ENCODE assay signal across 2 fruit fly cellular contexts in the genomic region with DNA sequence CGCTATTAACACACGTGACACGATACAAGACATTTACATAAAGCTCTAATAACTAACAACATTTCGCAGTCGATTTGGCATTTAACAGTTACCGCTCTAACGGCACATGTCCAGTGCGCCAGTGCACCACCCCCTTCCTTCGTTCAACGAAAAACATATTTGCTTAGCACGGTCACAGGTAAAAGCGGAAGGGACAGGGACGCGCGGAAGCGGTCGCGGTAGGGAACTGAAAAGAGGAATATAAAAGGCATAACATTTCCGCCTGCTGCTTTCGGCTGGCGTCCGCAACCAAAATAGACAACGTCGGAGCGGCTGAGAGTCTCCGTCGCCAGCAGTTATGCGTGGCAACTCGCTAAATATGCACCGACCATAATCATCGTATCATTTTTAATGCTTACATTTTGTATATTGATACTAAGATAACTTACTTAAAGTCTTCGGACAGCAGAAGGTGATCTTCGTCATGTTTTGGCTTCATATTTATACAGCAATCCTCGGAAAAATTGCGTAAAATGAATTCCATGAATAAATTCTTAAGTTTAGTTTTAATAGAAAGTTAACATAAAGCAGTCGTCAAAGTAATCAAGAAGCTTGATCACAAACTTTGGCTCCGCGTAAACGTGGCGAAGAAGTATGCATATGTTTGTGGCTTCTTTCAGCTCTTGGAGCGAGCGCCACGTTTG.
TF ChIP-seq lines count a peak whose summit lies in the region.

No protein-coding gene starts in this region.

TF ChIP-seq in whole organism, embryonic, 481 proteins besides CTCF, POLR2A, EP300 and RAD21 (continued from another document and continues in another):
- no peak for TF ChIP-seq otp (GFP tag; IDR thresholded peaks at IDR 0.05; lab: Robert Waterston, UW)
- TF ChIP-seq exex (tag; optimal IDR thresholded peaks at IDR 0.05; lab: Kevin White, UChicago) = no peak
- TF ChIP-seq hkb (optimal IDR thresholded peaks at IDR 0.05; lab: Kevin White, UChicago) = no peak
- TF ChIP-seq hkb (GFP tag; IDR thresholded peaks at IDR 0.05; lab: Robert Waterston, UW) = 0 out of 2 replicates have a peak, but pooled peaks have one; percentile 17
- no peak for TF ChIP-seq eve (GFP tag; optimal IDR thresholded peaks at IDR 0.05; lab: Kevin White, UChicago)
- no peak for TF ChIP-seq CG4282 (GFP tag; optimal IDR thresholded peaks at IDR 0.05; lab: Kevin White, UChicago)
- no peak for TF ChIP-seq CG32532 (GFP tag; IDR thresholded peaks at IDR 0.05; lab: Robert Waterston, UW)
- no peak for TF ChIP-seq dan (GFP tag; IDR thresholded peaks at IDR 0.05; lab: Robert Waterston, UW)
- TF ChIP-seq CG9817 (tag; optimal IDR thresholded peaks at IDR 0.05; lab: Kevin White, UChicago) = peak; percentile 11
- no peak for TF ChIP-seq ro (GFP tag; IDR thresholded peaks at IDR 0.05; lab: Robert Waterston, UW)
- no peak for TF ChIP-seq HLH3B (GFP tag; IDR thresholded peaks at IDR 0.05; lab: Robert Waterston, UW)
- TF ChIP-seq CG4820 (GFP tag; optimal IDR thresholded peaks at IDR 0.05; lab: Kevin White, UChicago) = peak; percentile 77
- no peak for TF ChIP-seq CG12942 (GFP tag; optimal IDR thresholded peaks at IDR 0.05; lab: Kevin White, UChicago)
- no peak for TF ChIP-seq CG16863 (GFP tag; optimal IDR thresholded peaks at IDR 0.05; lab: Kevin White, UChicago)
- peak; percentile 7 for TF ChIP-seq sug (tag; optimal IDR thresholded peaks at IDR 0.05; lab: Kevin White, UChicago)
- TF ChIP-seq CG15514 (GFP tag; optimal IDR thresholded peaks at IDR 0.05; lab: Kevin White, UChicago) = no peak
- no peak for TF ChIP-seq NK7.1 (GFP tag; optimal IDR thresholded peaks at IDR 0.05; lab: Kevin White, UChicago)
- TF ChIP-seq Doc2 (GFP tag; IDR thresholded peaks at IDR 0.05; lab: Robert Waterston, UW) = no peak
- TF ChIP-seq br (optimal IDR thresholded peaks at IDR 0.05; lab: Kevin White, UChicago) = no peak
- no peak for TF ChIP-seq MBD-R2 (GFP tag; IDR thresholded peaks at IDR 0.05; lab: Robert Waterston, UW)
- TF ChIP-seq CG13775 (GFP tag; optimal IDR thresholded peaks at IDR 0.05; lab: Kevin White, UChicago) = no peak
- TF ChIP-seq CG6689 (GFP tag; IDR thresholded peaks at IDR 0.05; lab: Robert Waterston, UW) = peak; percentile 36; the same call in 1 of the 2 replicates
- peak; percentile 15; the same call in 1 of the 3 replicates for TF ChIP-seq CG2199 (GFP tag; IDR thresholded peaks at IDR 0.05; lab: Robert Waterston, UW)
- peak; percentile 20 for TF ChIP-seq nerfin-1 (tag; optimal IDR thresholded peaks at IDR 0.05; lab: Kevin White, UChicago)
- TF ChIP-seq CG8478 (optimal IDR thresholded peaks at IDR 0.05; lab: Kevin White, UChicago) = no peak
- peak; percentile 60 for TF ChIP-seq dmrt99B (tag; optimal IDR thresholded peaks at IDR 0.05; lab: Kevin White, UChicago)
- TF ChIP-seq toy (GFP tag; IDR thresholded peaks at IDR 0.05; lab: Robert Waterston, UW) = no peak
- TF ChIP-seq lola (GFP tag; optimal IDR thresholded peaks at IDR 0.05; lab: Kevin White, UChicago) = no peak
- no peak for TF ChIP-seq CG15073 (GFP tag; optimal IDR thresholded peaks at IDR 0.05; lab: Kevin White, UChicago)
- TF ChIP-seq sr (GFP tag; IDR thresholded peaks at IDR 0.05; lab: Robert Waterston, UW) = no peak
- peak; percentile 62 for TF ChIP-seq Sox100B (GFP tag; optimal IDR thresholded peaks at IDR 0.05; lab: Kevin White, UChicago)
- TF ChIP-seq sd (tag; optimal IDR thresholded peaks at IDR 0.05; lab: Kevin White, UChicago) = peak; percentile 13
- no peak for TF ChIP-seq CG1792 (GFP tag; optimal IDR thresholded peaks at IDR 0.05; lab: Kevin White, UChicago)
- TF ChIP-seq CG10274 (GFP tag; optimal IDR thresholded peaks at IDR 0.05; lab: Kevin White, UChicago) = no peak
- no peak for TF ChIP-seq slbo (GFP tag; IDR thresholded peaks at IDR 0.05; lab: Robert Waterston, UW)
- TF ChIP-seq ERR (GFP tag; optimal IDR thresholded peaks at IDR 0.05; lab: Kevin White, UChicago) = no peak
- no peak for TF ChIP-seq NC2β (GFP tag; optimal IDR thresholded peaks at IDR 0.05; lab: Kevin White, UChicago)
- TF ChIP-seq Mad (GFP tag; optimal IDR thresholded peaks at IDR 0.05; lab: Kevin White, UChicago) = no peak
- TF ChIP-seq CG30020 (tag; optimal IDR thresholded peaks at IDR 0.05; lab: Kevin White, UChicago) = no peak
- no peak for TF ChIP-seq NFAT (GFP tag; IDR thresholded peaks at IDR 0.05; lab: Robert Waterston, UW)
- no peak for TF ChIP-seq CG15011 (GFP tag; optimal IDR thresholded peaks at IDR 0.05; lab: Kevin White, UChicago)
- no peak for TF ChIP-seq Tbp (GFP tag; optimal IDR thresholded peaks at IDR 0.05; lab: Kevin White, UChicago)
- TF ChIP-seq Xrp1 (GFP tag; IDR thresholded peaks at IDR 0.05; lab: Robert Waterston, UW) = no peak
- TF ChIP-seq corto (GFP tag; optimal IDR thresholded peaks at IDR 0.05; lab: Kevin White, UChicago) = no peak
- TF ChIP-seq CG10321 (GFP tag; IDR thresholded peaks at IDR 0.05; lab: Robert Waterston, UW) = no peak
- TF ChIP-seq danr (GFP tag; IDR thresholded peaks at IDR 0.05; lab: Robert Waterston, UW) = no peak
- peak; percentile 51 for TF ChIP-seq CG2712 (tag; optimal IDR thresholded peaks at IDR 0.05; lab: Kevin White, UChicago)
- peak; percentile 23 for TF ChIP-seq ATbp (GFP tag; optimal IDR thresholded peaks at IDR 0.05; lab: Kevin White, UChicago)
- no peak for TF ChIP-seq D (optimal IDR thresholded peaks at IDR 0.05; lab: Kevin White, UChicago)
- peak; percentile 44 for TF ChIP-seq D (GFP tag; optimal IDR thresholded peaks at IDR 0.05; lab: Kevin White, UChicago)
- peak; percentile 41; the same call in 1 of the 2 replicates for TF ChIP-seq CG31441 (GFP tag; IDR thresholded peaks at IDR 0.05; lab: Robert Waterston, UW)
- TF ChIP-seq insv (GFP tag; optimal IDR thresholded peaks at IDR 0.05; lab: Kevin White, UChicago) = no peak
- no peak for TF ChIP-seq CG11696 (GFP tag; IDR thresholded peaks at IDR 0.05; lab: Robert Waterston, UW)
- no peak for TF ChIP-seq CG8924 (tag; optimal IDR thresholded peaks at IDR 0.05; lab: Kevin White, UChicago)
- TF ChIP-seq nmo (GFP tag; optimal IDR thresholded peaks at IDR 0.05; lab: Kevin White, UChicago) = peak; percentile 39
- TF ChIP-seq phol (tag; optimal IDR thresholded peaks at IDR 0.05; lab: Kevin White, UChicago) = peak; percentile 45
- TF ChIP-seq pita (GFP tag; optimal IDR thresholded peaks at IDR 0.05; lab: Kevin White, UChicago) = no peak
- TF ChIP-seq fd64A (GFP tag; optimal IDR thresholded peaks at IDR 0.05; lab: Kevin White, UChicago) = no peak
- peak; percentile 54 for TF ChIP-seq CG11504 (tag; optimal IDR thresholded peaks at IDR 0.05; lab: Kevin White, UChicago)
- TF ChIP-seq Ets97D (GFP tag; optimal IDR thresholded peaks at IDR 0.05; lab: Kevin White, UChicago) = no peak
- no peak for TF ChIP-seq aop (GFP tag; IDR thresholded peaks at IDR 0.05; lab: Robert Waterston, UW)
- no peak for TF ChIP-seq CG18764 (GFP tag; optimal IDR thresholded peaks at IDR 0.05; lab: Kevin White, UChicago)
- no peak for TF ChIP-seq E2f1 (GFP tag; IDR thresholded peaks at IDR 0.05; lab: Robert Waterston, UW)
- TF ChIP-seq CG17186 (GFP tag; optimal IDR thresholded peaks at IDR 0.05; lab: Kevin White, UChicago) = no peak
- TF ChIP-seq CG9609 (GFP tag; optimal IDR thresholded peaks at IDR 0.05; lab: Kevin White, UChicago) = no peak

TF ChIP-seq in whole organism, prepupa, 60 proteins besides CTCF, POLR2A, EP300 and RAD21 (continued from another document):
- peak; percentile 47 for TF ChIP-seq pdm3 (GFP tag; optimal IDR thresholded peaks at IDR 0.05; lab: Kevin White, UChicago)
- TF ChIP-seq CG34406 (GFP tag; optimal IDR thresholded peaks at IDR 0.05; lab: Kevin White, UChicago) = no peak
- TF ChIP-seq acj6 (GFP tag; optimal IDR thresholded peaks at IDR 0.05; lab: Kevin White, UChicago) = peak; percentile 49
- TF ChIP-seq CG8319 (GFP tag; optimal IDR thresholded peaks at IDR 0.05; lab: Kevin White, UChicago) = no peak
- peak; percentile 52 for TF ChIP-seq OdsH (GFP tag; optimal IDR thresholded peaks at IDR 0.05; lab: Kevin White, UChicago)
- peak; percentile 42 for TF ChIP-seq CG6808 (GFP tag; optimal IDR thresholded peaks at IDR 0.05; lab: Kevin White, UChicago)
- no peak for TF ChIP-seq ss (GFP tag; optimal IDR thresholded peaks at IDR 0.05; lab: Kevin White, UChicago)
- no peak for TF ChIP-seq topi (GFP tag; optimal IDR thresholded peaks at IDR 0.05; lab: Kevin White, UChicago)
- TF ChIP-seq dac (GFP tag; optimal IDR thresholded peaks at IDR 0.05; lab: Kevin White, UChicago) = peak; percentile 37
- TF ChIP-seq CG9139 (GFP tag; optimal IDR thresholded peaks at IDR 0.05; lab: Kevin White, UChicago) = no peak
- TF ChIP-seq CG10669 (GFP tag; optimal IDR thresholded peaks at IDR 0.05; lab: Kevin White, UChicago) = peak; percentile 39
- peak; percentile 79 for TF ChIP-seq Eip78C (GFP tag; lab: Kevin White, UChicago)
- 0 out of 3 replicates have a peak, but pooled peaks have one; percentile 41 for TF ChIP-seq CG6163 (GFP tag; IDR thresholded peaks at IDR 0.05; lab: Robert Waterston, UW)
- peak; percentile 24 for TF ChIP-seq CG3919 (GFP tag; optimal IDR thresholded peaks at IDR 0.05; lab: Kevin White, UChicago)
- TF ChIP-seq CG6276 (GFP tag; optimal IDR thresholded peaks at IDR 0.05; lab: Kevin White, UChicago) = peak; percentile 64
- peak; percentile 31 for TF ChIP-seq net (GFP tag; optimal IDR thresholded peaks at IDR 0.05; lab: Kevin White, UChicago)
- no peak for TF ChIP-seq fd85E (GFP tag; optimal IDR thresholded peaks at IDR 0.05; lab: Kevin White, UChicago)
- TF ChIP-seq CG32006 (GFP tag; optimal IDR thresholded peaks at IDR 0.05; lab: Kevin White, UChicago) = peak; percentile 77
- TF ChIP-seq Gug (GFP tag; IDR thresholded peaks at IDR 0.05; lab: Robert Waterston, UW) = 0 out of 2 replicates have a peak, but pooled peaks have one; percentile 26
- no peak for TF ChIP-seq Smox (GFP tag; optimal IDR thresholded peaks at IDR 0.05; lab: Kevin White, UChicago)
- peak; percentile 38 for TF ChIP-seq fkh (GFP tag; optimal IDR thresholded peaks at IDR 0.05; lab: Kevin White, UChicago)
- TF ChIP-seq achi (GFP tag; optimal IDR thresholded peaks at IDR 0.05; lab: Kevin White, UChicago) = peak; percentile 39
- peak; percentile 76 for TF ChIP-seq Hr4 (GFP tag; optimal IDR thresholded peaks at IDR 0.05; lab: Kevin White, UChicago)
- peak; percentile 73 for TF ChIP-seq CG15336 (GFP tag; IDR thresholded peaks at IDR 0.05; lab: Robert Waterston, UW)
- no peak for TF ChIP-seq CG6792 (GFP tag; optimal IDR thresholded peaks at IDR 0.05; lab: Kevin White, UChicago)
- TF ChIP-seq CG16779 (tag; optimal IDR thresholded peaks at IDR 0.05; lab: Kevin White, UChicago) = peak; percentile 5
